Worm (Caenorhabditis elegans) whole organism, young adult: ENCODE results near the gene srw-24.
A peak's percentile ranks its signal among the peaks of the same experiment; 100 is the strongest.

ENCODE experiments used
- B0035.1 ChIP-seq: sonication (generic microtip); optimal IDR thresholded peaks from 2 replicates; lab custom pipeline; 2016; ENCODE audit warnings: missing genetic modification characterization, mild to moderate bottlenecking, missing compliant biosample characterization, missing genotype, missing genetic modification reagents
- B0336.3 ChIP-seq: fragments of 200-800 bp; sonication (Bioruptor generic); IDR thresholded peaks from 2 replicates; pipeline ENCODE4 v1.3.6; 2022; ENCODE audit warnings: missing genetic modification characterization, missing compliant biosample characterization
- C06A6.2 ChIP-seq: fragments of 200-800 bp; sonication (Bioruptor generic); conservative IDR thresholded peaks from 2 replicates; pipeline ENCODE4 v1.3.6; 2022; ENCODE audit warnings: missing genetic modification characterization, missing compliant biosample characterization
- F10E7.11 ChIP-seq: sonication (generic microtip); optimal IDR thresholded peaks from 2 replicates; lab custom pipeline; 2017; ENCODE audit warnings: mild to moderate bottlenecking, missing genetic modification characterization, moderate library complexity, missing compliant biosample characterization
- F22D6.2 ChIP-seq: sonication (generic microtip); optimal IDR thresholded peaks from 2 replicates; lab custom pipeline; 2016; ENCODE audit warnings: mild to moderate bottlenecking, missing genetic modification characterization, missing compliant biosample characterization
- F55B11.4 ChIP-seq: sonication (generic microtip); optimal IDR thresholded peaks from 2 replicates; lab custom pipeline; 2016; ENCODE audit warnings: missing compliant biosample characterization, missing genetic modification characterization, borderline replicate concordance; ENCODE audit not compliant: insufficient read depth
- F57A8.1 ChIP-seq: fragments of 200-800 bp; sonication (Bioruptor generic); optimal IDR thresholded peaks from 2 replicates; lab custom pipeline; 2018; ENCODE audit warnings: mild to moderate bottlenecking, missing genetic modification characterization, moderate library complexity, missing compliant biosample characterization
- F57C9.4 ChIP-seq: sonication (generic microtip); optimal IDR thresholded peaks from 2 replicates; lab custom pipeline; 2017; ENCODE audit warnings: mild to moderate bottlenecking, missing genetic modification characterization, missing compliant biosample characterization
- K11D2.4 ChIP-seq: fragments of 200-800 bp; sonication (Bioruptor generic); IDR thresholded peaks from 2 replicates; pipeline ENCODE4 v1.3.6; 2022; ENCODE audit warnings: missing genetic modification reagents, missing genetic modification characterization, missing compliant biosample characterization
- T26A5.8 ChIP-seq: sonication (generic microtip); optimal IDR thresholded peaks from 2 replicates; lab custom pipeline; 2016; ENCODE audit warnings: missing genetic modification characterization, missing compliant biosample characterization
- Y95B8A.8 ChIP-seq: fragments of 200-800 bp; sonication (Bioruptor generic); IDR thresholded peaks from 2 replicates; pipeline ENCODE4 v1.3.6; 2022; ENCODE audit warnings: missing genetic modification reagents, missing genetic modification characterization, missing compliant biosample characterization
- akir-1 ChIP-seq: fragments of 200-800 bp; sonication (Bioruptor generic); optimal IDR thresholded peaks from 2 replicates; lab custom pipeline; 2018; ENCODE audit warnings: mild to moderate bottlenecking, missing genetic modification characterization, moderate library complexity, missing compliant biosample characterization
- ama-1 ChIP-seq, 3 experiments: fragments of 150-350 bp in 1 of 3; sonication (generic microtip) in 2 of 3; optimal IDR thresholded peaks; 2 replicates each; lab custom pipeline; 2014 to 2018; ENCODE audit warnings: missing biosample characterization in 2 of 3, missing genetic modification characterization in 2 of 3, missing genetic modification reagents in 2 of 3
- attf-6 ChIP-seq: fragments of 200-800 bp; sonication (Bioruptor generic); IDR thresholded peaks from 2 replicates; pipeline ENCODE4 v1.3.6; 2022; ENCODE audit warnings: missing genetic modification reagents, missing genetic modification characterization, missing compliant biosample characterization
- bed-2 ChIP-seq: fragments of 200-800 bp; sonication (Bioruptor generic); IDR thresholded peaks from 2 replicates; pipeline ENCODE4 v1.3.6; 2022; ENCODE audit warnings: missing genetic modification reagents, missing genetic modification characterization, missing compliant biosample characterization
- cebp-1 ChIP-seq, 2 experiments: fragments of 200-800 bp in 1 of 2; sonication (Bioruptor generic) in 1 of 2; sonication (generic microtip) in 1 of 2; IDR thresholded peaks in 1 of 2; optimal IDR thresholded peaks in 1 of 2; 2 replicates each; pipeline versions ENCODE4 v1.3.6 to Lab custom; 2017 to 2022; ENCODE audit warnings: missing compliant biosample characterization in 2 of 2, missing genetic modification characterization in 2 of 2, mild to moderate bottlenecking in 1 of 2, missing genetic modification reagents in 1 of 2, moderate library complexity in 1 of 2
- ceh-100 ChIP-seq: fragments of 200-800 bp; sonication (Bioruptor generic); IDR thresholded peaks from 2 replicates; pipeline ENCODE4 v1.3.6; 2022; ENCODE audit warnings: missing genetic modification reagents, missing genetic modification characterization, missing compliant biosample characterization
- ceh-27 ChIP-seq: fragments of 200-800 bp; sonication (Bioruptor generic); optimal IDR thresholded peaks from 2 replicates; lab custom pipeline; 2018; ENCODE audit warnings: mild to moderate bottlenecking, missing genetic modification characterization, moderate library complexity, missing compliant biosample characterization
- ceh-79 ChIP-seq: sonication (generic microtip); optimal IDR thresholded peaks from 2 replicates; lab custom pipeline; 2017; ENCODE audit warnings: mild to moderate bottlenecking, missing genetic modification characterization, missing compliant biosample characterization
- ceh-91 ChIP-seq: fragments of 200-800 bp; sonication (Bioruptor generic); IDR thresholded peaks from 2 replicates; pipeline ENCODE4 v1.3.6; 2022; ENCODE audit warnings: missing genetic modification reagents, missing genetic modification characterization, missing compliant biosample characterization
- dox-1 ChIP-seq: fragments of 200-800 bp; sonication (Bioruptor generic); IDR thresholded peaks from 2 replicates; pipeline ENCODE4 v1.3.6; 2022; ENCODE audit warnings: missing genetic modification reagents, missing genetic modification characterization, missing compliant biosample characterization
- egl-18 ChIP-seq: fragments of 200-800 bp; sonication (Bioruptor generic); IDR thresholded peaks from 2 replicates; pipeline ENCODE4 v1.3.6; 2022; ENCODE audit warnings: missing genetic modification reagents, missing genetic modification characterization, missing compliant biosample characterization
- ekl-4 ChIP-seq: fragments of 200-800 bp; sonication (Bioruptor generic); IDR thresholded peaks from 2 replicates; pipeline ENCODE4 v1.3.6; 2022; ENCODE audit warnings: missing genetic modification reagents, missing genetic modification characterization, missing compliant biosample characterization
- ets-4 ChIP-seq: fragments of 200-800 bp; sonication (Bioruptor generic); optimal IDR thresholded peaks from 2 replicates; lab custom pipeline; 2018; ENCODE audit warnings: mild to moderate bottlenecking, missing genetic modification characterization, missing compliant biosample characterization
- gei-17 ChIP-seq: fragments of 200-800 bp; sonication (Bioruptor generic); optimal IDR thresholded peaks from 2 replicates; lab custom pipeline; 2018; ENCODE audit warnings: mild to moderate bottlenecking, missing genetic modification characterization, missing compliant biosample characterization
- hmg-1.2 ChIP-seq: fragments of 200-800 bp; sonication (Bioruptor generic); IDR thresholded peaks from 2 replicates; pipeline ENCODE4 v1.3.6; 2022; ENCODE audit warnings: missing genetic modification reagents, missing genetic modification characterization, missing compliant biosample characterization
- hmg-20 ChIP-seq: fragments of 200-800 bp; sonication (Bioruptor generic); IDR thresholded peaks from 2 replicates; pipeline ENCODE4 v1.3.6; 2022; ENCODE audit warnings: missing genetic modification reagents, missing genetic modification characterization, missing compliant biosample characterization
- hsf-1 ChIP-seq: fragments of 200-800 bp; sonication (Bioruptor generic); IDR thresholded peaks from 2 replicates; pipeline ENCODE4 v1.3.6; 2022; ENCODE audit warnings: missing genetic modification reagents, missing genetic modification characterization, missing compliant biosample characterization
- lsy-27 ChIP-seq: sonication (generic microtip); optimal IDR thresholded peaks from 2 replicates; lab custom pipeline; 2017; ENCODE audit warnings: missing genetic modification characterization, mild to moderate bottlenecking, missing compliant biosample characterization, antibody characterized with exemption, missing genotype, borderline replicate concordance; ENCODE audit not compliant: insufficient read depth
- madf-3 ChIP-seq: fragments of 200-800 bp; sonication (Bioruptor generic); IDR thresholded peaks from 2 replicates; pipeline ENCODE4 v1.3.6; 2022; ENCODE audit warnings: missing genetic modification reagents, missing genetic modification characterization, missing compliant biosample characterization
- madf-8 ChIP-seq: fragments of 200-800 bp; sonication (Bioruptor generic); conservative IDR thresholded peaks from 2 replicates; pipeline ENCODE4 v1.3.6; 2022; ENCODE audit warnings: missing genetic modification reagents, missing genetic modification characterization, missing compliant biosample characterization
- mel-28 ChIP-seq: sonication (generic microtip); optimal IDR thresholded peaks from 2 replicates; lab custom pipeline; 2016; ENCODE audit warnings: borderline replicate concordance, mild to moderate bottlenecking, missing genetic modification characterization, missing compliant biosample characterization
- mes-4 ChIP-seq: sonication (generic microtip); optimal IDR thresholded peaks from 2 replicates; lab custom pipeline; 2016; ENCODE audit warnings: missing genotype, missing genetic modification characterization, missing compliant biosample characterization
- nfya-2 ChIP-seq: fragments of 200-800 bp; sonication (Bioruptor generic); IDR thresholded peaks from 2 replicates; pipeline ENCODE4 v1.3.6; 2022; ENCODE audit warnings: missing genetic modification reagents, missing genetic modification characterization, missing compliant biosample characterization
- nfyb-1 ChIP-seq: fragments of 200-800 bp; sonication (Bioruptor generic); IDR thresholded peaks from 2 replicates; pipeline ENCODE4 v1.3.6; 2022; ENCODE audit warnings: missing genetic modification reagents, missing genetic modification characterization, missing compliant biosample characterization
- nhr-27 ChIP-seq: fragments of 200-800 bp; sonication (Bioruptor generic); optimal IDR thresholded peaks from 2 replicates; lab custom pipeline; 2018; ENCODE audit warnings: mild to moderate bottlenecking, missing genetic modification characterization, moderate library complexity, missing compliant biosample characterization
- nhr-80 ChIP-seq: sonication (generic microtip); optimal IDR thresholded peaks from 2 replicates; lab custom pipeline; 2016; ENCODE audit warnings: missing genetic modification characterization, missing compliant biosample characterization
- repo-1 ChIP-seq: sonication (generic microtip); optimal IDR thresholded peaks from 2 replicates; lab custom pipeline; 2017; ENCODE audit warnings: mild to moderate bottlenecking, missing genetic modification characterization, missing compliant biosample characterization
- sdz-38 ChIP-seq: sonication (generic microtip); optimal IDR thresholded peaks from 2 replicates; lab custom pipeline; 2016; ENCODE audit warnings: missing genotype, missing genetic modification characterization, missing compliant biosample characterization
- snpc-1.3 ChIP-seq: sonication (generic microtip); optimal IDR thresholded peaks from 2 replicates; lab custom pipeline; 2017; ENCODE audit warnings: missing genetic modification characterization, mild to moderate bottlenecking, missing compliant biosample characterization, antibody characterized with exemption, moderate library complexity, missing genotype, missing genetic modification reagents; ENCODE audit not compliant: insufficient read depth
- somi-1 ChIP-seq: fragments of 200-800 bp; sonication (Bioruptor generic); optimal IDR thresholded peaks from 2 replicates; lab custom pipeline; 2018; ENCODE audit warnings: mild to moderate bottlenecking, missing genetic modification characterization, missing compliant biosample characterization
- sptf-2 ChIP-seq: fragments of 200-800 bp; sonication (Bioruptor generic); optimal IDR thresholded peaks from 2 replicates; lab custom pipeline; 2018; ENCODE audit warnings: mild to moderate bottlenecking, missing genetic modification characterization, missing compliant biosample characterization
- tbx-9 ChIP-seq: sonication (generic microtip); optimal IDR thresholded peaks from 2 replicates; lab custom pipeline; 2016; ENCODE audit warnings: borderline replicate concordance, missing genetic modification characterization, inconsistent platforms, missing compliant biosample characterization
- unc-130 ChIP-seq: sonication (generic microtip); optimal IDR thresholded peaks from 2 replicates; lab custom pipeline; 2016; ENCODE audit warnings: missing genetic modification reagents, missing genetic modification characterization, missing compliant biosample characterization
- ztf-3 ChIP-seq: fragments of 200-800 bp; sonication (Bioruptor generic); optimal IDR thresholded peaks from 2 replicates; lab custom pipeline; 2018; ENCODE audit warnings: mild to moderate bottlenecking, missing genetic modification characterization, missing compliant biosample characterization

srw-24 gene

ce11 chrV:15184097-15185040 lies 39.4 kb upstream of the srw-24 start, which contains the start of gene Y75B12B.1:
Gene Y75B12B.1 (plus strand): TSS chrV:15184699.
- TF ChIP-seq hmg-1.2 (GFP tag; lab: Robert Waterston, UW) (peak; percentile 9; the same call in 1 of the 2 replicates), T26A5.8 (no peak), tbx-9 (no peak), snpc-1.3 (peak; percentile 34), ama-1 (optimal IDR thresholded peaks at IDR 0.05; lab: Kevin White, UChicago) (no peak), ama-1 (GFP tag; optimal IDR thresholded peaks at IDR 0.05; lab: Kevin White, UChicago) (no peak), bed-2 (GFP tag; lab: Robert Waterston, UW) (no peak), mel-28 (tag; lab: Kevin White, UChicago) (no peak), nfya-2 (GFP tag; lab: Robert Waterston, UW) (no peak), cebp-1 (GFP tag; IDR thresholded peaks at IDR 0.05; lab: Robert Waterston, UW) (no peak), cebp-1 (tag; optimal IDR thresholded peaks at IDR 0.05; lab: Kevin White, UChicago) (no peak), nhr-27 (tag; lab: Kevin White, UChicago) (no peak), F22D6.2 (tag; lab: Kevin White, UChicago) (no peak), nhr-80 (tag; lab: Kevin White, UChicago) (no peak), attf-6 (no peak), K11D2.4 (GFP tag; lab: Robert Waterston, UW) (no peak), nfyb-1 (GFP tag; lab: Robert Waterston, UW) (no peak), F57C9.4 (no peak), Y95B8A.8 (GFP tag; lab: Robert Waterston, UW) (no peak), dox-1 (GFP tag; lab: Robert Waterston, UW) (peak; percentile 68), ztf-3 (GFP tag; lab: Kevin White, UChicago) (no peak), madf-3 (GFP tag; lab: Robert Waterston, UW) (0 out of 2 replicates have a peak, but pooled peaks have one; percentile 24), B0035.1 (no peak), sdz-38 (no peak), lsy-27 (tag; lab: Kevin White, UChicago) (no peak), mes-4 (tag; lab: Kevin White, UChicago) (no peak), hmg-20 (GFP tag; lab: Robert Waterston, UW) (no peak), ekl-4 (GFP tag; lab: Robert Waterston, UW) (0 out of 2 replicates have a peak, but pooled peaks have one; percentile 52), akir-1 (GFP tag; lab: Kevin White, UChicago) (no peak), B0336.3 (GFP tag; lab: Robert Waterston, UW) (peak; percentile 84), ceh-91 (GFP tag; lab: Robert Waterston, UW) (peak; percentile 74), ceh-27 (GFP tag; lab: Kevin White, UChicago) (no peak), unc-130 (GFP tag; lab: Kevin White, UChicago) (peak; percentile 2), F57A8.1 (GFP tag; lab: Kevin White, UChicago) (no peak), ceh-100 (GFP tag; lab: Robert Waterston, UW) (peak; percentile 79), F10E7.11 (tag; lab: Kevin White, UChicago) (no peak), madf-8 (GFP tag; lab: Robert Waterston, UW) (peak; percentile 66), sptf-2 (no peak), F55B11.4 (tag; lab: Kevin White, UChicago) (no peak), repo-1 (tag; lab: Kevin White, UChicago) (peak; percentile 12), somi-1 (GFP tag; lab: Kevin White, UChicago) (no peak), ets-4 (GFP tag; lab: Kevin White, UChicago) (no peak), ceh-79 (tag; lab: Kevin White, UChicago) (no peak), hsf-1 (peak; percentile 84), egl-18 (GFP tag; lab: Robert Waterston, UW) (no peak), C06A6.2 (GFP tag; lab: Robert Waterston, UW) (no peak), gei-17 (GFP tag; lab: Kevin White, UChicago) (no peak)
